Fruit fly (Drosophila melanogaster): ENCODE data around the gene Tk.

Gene Tk

DNA sequence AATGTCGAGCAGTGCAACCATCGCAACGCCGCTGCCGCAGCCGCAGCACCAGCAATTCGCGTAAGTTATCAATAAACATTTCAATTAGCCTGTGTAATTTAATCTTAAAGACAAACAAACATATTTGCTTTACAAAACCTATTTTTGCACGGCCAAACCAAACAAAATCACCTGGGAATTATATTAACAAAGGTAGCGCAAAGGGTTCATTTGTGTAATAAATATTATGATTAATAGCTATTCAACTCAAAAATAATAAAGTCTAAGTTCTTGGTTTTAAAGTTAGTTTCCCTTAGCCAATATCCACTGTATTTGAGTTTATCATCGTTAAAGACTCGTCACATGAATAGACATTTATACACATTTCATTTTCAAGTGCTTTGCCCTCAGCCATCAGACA is 36.1 kb downstream of the Tk start (continued):
- TF ChIP-seq grau (tag; optimal IDR thresholded peaks at IDR 0.05) (peak; percentile 79), sim (GFP tag; IDR thresholded peaks at IDR 0.05) (no peak), CG7357 (GFP tag; IDR thresholded peaks at IDR 0.05) (no peak), esg (GFP tag; conservative IDR thresholded peaks at IDR 0.05) (no peak), CHES-1-like (GFP tag; optimal IDR thresholded peaks at IDR 0.05) (no peak), bowl (GFP tag; IDR thresholded peaks at IDR 0.05) (no peak), CG15011 (GFP tag; optimal IDR thresholded peaks at IDR 0.05) (no peak), schlank (tag; optimal IDR thresholded peaks at IDR 0.05) (no peak), sens (GFP tag) (no peak), sr (GFP tag; IDR thresholded peaks at IDR 0.05) (no peak), tup (GFP tag; optimal IDR thresholded peaks at IDR 0.05) (no peak), ssp (GFP tag; IDR thresholded peaks at IDR 0.05) (no peak), zen2 (GFP tag; IDR thresholded peaks at IDR 0.05; ENCODE audit: partially characterized antibody) (no peak), Med (GFP tag) (peak; percentile 80), pnt (GFP tag; optimal IDR thresholded peaks at IDR 0.05) (no peak), abd-A (tag; optimal IDR thresholded peaks at IDR 0.05) (no peak), vfl (GFP tag; optimal IDR thresholded peaks at IDR 0.05) (no peak), Lhr (GFP tag; optimal IDR thresholded peaks at IDR 0.05) (no peak), Drgx (GFP tag; IDR thresholded peaks at IDR 0.05) (peak; percentile 64), HmgD (GFP tag; optimal IDR thresholded peaks at IDR 0.05) (no peak), CG4820 (GFP tag; optimal IDR thresholded peaks at IDR 0.05) (no peak), Lpt (GFP tag; optimal IDR thresholded peaks at IDR 0.05) (no peak), dmrt99B (tag; optimal IDR thresholded peaks at IDR 0.05) (no peak), az2 (GFP tag; optimal IDR thresholded peaks at IDR 0.05) (no peak), Sox102F (GFP tag; optimal IDR thresholded peaks at IDR 0.05) (peak; percentile 16)

DNA sequence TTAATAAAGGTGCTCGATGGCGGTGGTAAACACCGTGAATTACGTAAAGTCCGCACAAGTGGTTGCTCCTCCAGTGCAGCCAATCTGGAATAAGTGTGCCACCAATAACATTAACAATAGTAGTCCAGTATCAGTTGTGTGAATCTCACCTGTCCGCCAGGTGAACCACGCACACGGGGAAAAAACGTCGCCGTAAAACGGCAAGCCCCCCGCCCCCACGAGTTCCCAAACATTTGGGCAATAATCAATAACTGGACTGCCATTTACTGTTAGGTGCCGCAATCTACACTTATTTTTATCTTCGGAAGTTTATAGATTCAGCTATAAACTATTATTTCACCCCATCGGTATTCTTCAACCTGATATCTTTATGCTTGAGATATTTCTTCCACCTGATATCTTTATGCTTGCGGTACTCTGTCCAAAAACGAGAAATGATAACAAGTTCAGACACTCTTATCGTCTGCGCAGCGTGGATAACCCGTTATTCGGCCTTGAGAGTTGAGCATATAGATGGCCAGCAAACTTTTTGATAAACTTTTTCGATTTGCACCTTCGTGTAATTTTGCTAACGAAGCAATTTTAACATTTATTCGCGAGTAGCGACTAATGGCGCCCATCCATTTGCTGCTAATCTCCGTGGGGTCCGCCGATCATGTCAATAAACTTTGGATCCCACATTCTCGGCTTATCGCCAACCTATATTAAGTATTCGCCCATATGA is 37.1 kb downstream of the Tk start:
- TF ChIP-seq tll (GFP tag; optimal IDR thresholded peaks at IDR 0.05): no peak
- no peak for TF ChIP-seq CG8089 (GFP tag; optimal IDR thresholded peaks at IDR 0.05)
- TF ChIP-seq CG1602 (GFP tag; optimal IDR thresholded peaks at IDR 0.05): no peak
- TF ChIP-seq vvl (GFP tag; IDR thresholded peaks at IDR 0.05): no peak
- TF ChIP-seq al (GFP tag; IDR thresholded peaks at IDR 0.05): no peak
- no peak for TF ChIP-seq Atf3 (GFP tag; optimal IDR thresholded peaks at IDR 0.05)
- no peak for TF ChIP-seq CG34422 (GFP tag; IDR thresholded peaks at IDR 0.05)
- peak; percentile 24 for TF ChIP-seq schlank (tag; optimal IDR thresholded peaks at IDR 0.05)
- TF ChIP-seq Deaf1 (tag; optimal IDR thresholded peaks at IDR 0.05): no peak
- TF ChIP-seq Hmr (GFP tag; optimal IDR thresholded peaks at IDR 0.05): peak; percentile 0
- TF ChIP-seq CG7987 (GFP tag; optimal IDR thresholded peaks at IDR 0.05): no peak
- TF ChIP-seq CG2129 (GFP tag; IDR thresholded peaks at IDR 0.05; ENCODE audit: partially characterized antibody): no peak
- no peak for TF ChIP-seq CkIIα-i1 (GFP tag; IDR thresholded peaks at IDR 0.05)
- TF ChIP-seq ERR (GFP tag; optimal IDR thresholded peaks at IDR 0.05): no peak
- TF ChIP-seq tio (GFP tag; optimal IDR thresholded peaks at IDR 0.05): no peak
- TF ChIP-seq ranshi (GFP tag; IDR thresholded peaks at IDR 0.05): no peak
- TF ChIP-seq PHDP (tag; optimal IDR thresholded peaks at IDR 0.05): peak; percentile 24
- TF ChIP-seq exex (tag; optimal IDR thresholded peaks at IDR 0.05): peak; percentile 75
- no peak for TF ChIP-seq ken (GFP tag; IDR thresholded peaks at IDR 0.05)
- no peak for TF ChIP-seq Meics (GFP tag; optimal IDR thresholded peaks at IDR 0.05)
- TF ChIP-seq Sin3A (optimal IDR thresholded peaks at IDR 0.05): no peak
- no peak for TF ChIP-seq D (optimal IDR thresholded peaks at IDR 0.05)
- no peak for TF ChIP-seq D (GFP tag; optimal IDR thresholded peaks at IDR 0.05)
- TF ChIP-seq Hey (tag; optimal IDR thresholded peaks at IDR 0.05): peak; percentile 60
- no peak for TF ChIP-seq CG17568 (GFP tag; optimal IDR thresholded peaks at IDR 0.05)
- no peak for TF ChIP-seq Myb (GFP tag; optimal IDR thresholded peaks at IDR 0.05)
- no peak for TF ChIP-seq CG4854 (GFP tag; optimal IDR thresholded peaks at IDR 0.05)
- no peak for TF ChIP-seq scrt (GFP tag; optimal IDR thresholded peaks at IDR 0.05)
